Worm (Caenorhabditis elegans) whole organism, late embryonic: Measurements from ENCODE around the gene sel-2.

Source experiments
- C08G9.2 ChIP-seq: sonication (generic microtip); optimal IDR thresholded peaks from 2 replicates; lab custom pipeline; 2016; ENCODE audit warnings: mild to moderate bottlenecking, missing genetic modification characterization, moderate library complexity, missing compliant biosample characterization
- C38D4.7 ChIP-seq: fragments of 200-800 bp; sonication (Bioruptor generic); optimal IDR thresholded peaks from 2 replicates; lab custom pipeline; 2018; ENCODE audit warnings: mild to moderate bottlenecking, missing genetic modification characterization, moderate library complexity, missing compliant biosample characterization
- F13H6.1 ChIP-seq: sonication (generic microtip); optimal IDR thresholded peaks from 2 replicates; lab custom pipeline; 2016; ENCODE audit warnings: missing genetic modification characterization, missing compliant biosample characterization
- K02D7.2 ChIP-seq: sonication (generic microtip); optimal IDR thresholded peaks from 2 replicates; lab custom pipeline; 2017; ENCODE audit warnings: mild to moderate bottlenecking, missing genetic modification characterization, missing compliant biosample characterization
- K09A11.1 ChIP-seq: sonication (generic microtip); optimal IDR thresholded peaks from 2 replicates; lab custom pipeline; 2017; ENCODE audit warnings: antibody characterized with exemption, mild to moderate bottlenecking, missing genetic modification characterization, missing compliant biosample characterization; ENCODE audit not compliant: insufficient read depth
- Y22D7AL.16 ChIP-seq: sonication (generic microtip); optimal IDR thresholded peaks from 2 replicates; lab custom pipeline; 2016; ENCODE audit warnings: missing genetic modification characterization, missing compliant biosample characterization
- ahr-1 ChIP-seq: sonication (generic microtip); optimal IDR thresholded peaks from 2 replicates; lab custom pipeline; 2016; ENCODE audit warnings: missing genetic modification characterization, missing compliant biosample characterization
- ama-1 ChIP-seq: fragments of 150-350 bp; optimal IDR thresholded peaks from 2 replicates; lab custom pipeline; 2014
- ceh-14 ChIP-seq: sonication (generic microtip); optimal IDR thresholded peaks from 2 replicates; lab custom pipeline; 2016; ENCODE audit warnings: missing genotype, missing genetic modification characterization, missing compliant biosample characterization
- ceh-18 ChIP-seq: sonication (generic microtip); optimal IDR thresholded peaks from 2 replicates; lab custom pipeline; 2016; ENCODE audit warnings: missing genetic modification characterization, missing compliant biosample characterization
- ceh-30 ChIP-seq: fragments of 150-350 bp; optimal IDR thresholded peaks from 2 replicates; lab custom pipeline; 2014; ENCODE audit warnings: missing biosample characterization, missing genetic modification characterization
- ceh-31 ChIP-seq: sonication (generic microtip); optimal IDR thresholded peaks from 2 replicates; lab custom pipeline; 2016; ENCODE audit warnings: missing genetic modification characterization, missing compliant biosample characterization
- ceh-34 ChIP-seq: sonication (generic microtip); optimal IDR thresholded peaks from 2 replicates; lab custom pipeline; 2016; ENCODE audit warnings: mild to moderate bottlenecking, missing genetic modification characterization, missing compliant biosample characterization
- ceh-45 ChIP-seq: fragments of 200-800 bp; sonication (Bioruptor generic); IDR thresholded peaks from 2 replicates; pipeline ENCODE4 v1.3.6; 2022; ENCODE audit warnings: missing genetic modification reagents, missing genetic modification characterization, missing compliant biosample characterization
- ceh-48 ChIP-seq: sonication (generic microtip); optimal IDR thresholded peaks from 2 replicates; lab custom pipeline; 2016; ENCODE audit warnings: missing genetic modification characterization, inconsistent platforms, missing compliant biosample characterization
- che-1 ChIP-seq: sonication (generic microtip); optimal IDR thresholded peaks from 2 replicates; lab custom pipeline; 2016; ENCODE audit warnings: mild to moderate bottlenecking, missing genetic modification characterization, missing compliant biosample characterization
- dmd-4 ChIP-seq: sonication (generic microtip); optimal IDR thresholded peaks from 2 replicates; lab custom pipeline; 2016; ENCODE audit warnings: borderline replicate concordance, missing genetic modification characterization, missing compliant biosample characterization
- elt-2 ChIP-seq: sonication (generic microtip); optimal IDR thresholded peaks from 2 replicates; lab custom pipeline; 2016; ENCODE audit warnings: missing genetic modification reagents, missing genetic modification characterization, missing compliant biosample characterization
- elt-4 ChIP-seq: sonication (generic microtip); optimal IDR thresholded peaks from 2 replicates; lab custom pipeline; 2016; ENCODE audit warnings: missing genetic modification characterization, missing compliant biosample characterization
- ets-4 ChIP-seq: sonication (generic microtip); optimal IDR thresholded peaks from 2 replicates; lab custom pipeline; 2016; ENCODE audit warnings: missing genetic modification characterization, missing compliant biosample characterization
- fkh-10 ChIP-seq: fragments of 150-350 bp; optimal IDR thresholded peaks from 2 replicates; lab custom pipeline; 2014; ENCODE audit warnings: missing biosample characterization, missing genetic modification reagents, missing genetic modification characterization
- fkh-6 ChIP-seq: sonication (generic microtip); optimal IDR thresholded peaks from 2 replicates; lab custom pipeline; 2016; ENCODE audit warnings: missing genetic modification characterization, missing compliant biosample characterization
- hlh-13 ChIP-seq: fragments of 200-800 bp; sonication (Bioruptor generic); optimal IDR thresholded peaks from 2 replicates; lab custom pipeline; 2018; ENCODE audit warnings: mild to moderate bottlenecking, missing genetic modification characterization, missing compliant biosample characterization
- hlh-30 ChIP-seq: sonication (generic microtip); optimal IDR thresholded peaks from 2 replicates; lab custom pipeline; 2017; ENCODE audit warnings: antibody characterized with exemption, missing genetic modification characterization, missing compliant biosample characterization; ENCODE audit not compliant: insufficient read depth
- hlh-6 ChIP-seq: sonication (generic microtip); optimal IDR thresholded peaks from 2 replicates; lab custom pipeline; 2016; ENCODE audit warnings: missing genotype, missing genetic modification characterization, missing compliant biosample characterization
- hlh-8 ChIP-seq: sonication (generic microtip); optimal IDR thresholded peaks from 2 replicates; lab custom pipeline; 2016; ENCODE audit warnings: missing genotype, missing genetic modification characterization, missing compliant biosample characterization
- lim-6 ChIP-seq: sonication (generic microtip); optimal IDR thresholded peaks from 2 replicates; lab custom pipeline; 2016; ENCODE audit warnings: missing genetic modification characterization, missing compliant biosample characterization
- lin-11 ChIP-seq: fragments of 200-800 bp; sonication (Bioruptor generic); optimal IDR thresholded peaks from 2 replicates; lab custom pipeline; 2018; ENCODE audit warnings: mild to moderate bottlenecking, missing genetic modification characterization, missing compliant biosample characterization
- mec-3 ChIP-seq: sonication (generic microtip); optimal IDR thresholded peaks from 2 replicates; lab custom pipeline; 2016; ENCODE audit warnings: borderline replicate concordance, missing genetic modification characterization, missing compliant biosample characterization
- nfya-1 ChIP-seq: sonication (generic microtip); optimal IDR thresholded peaks from 2 replicates; lab custom pipeline; 2017; ENCODE audit warnings: missing genetic modification characterization, mild to moderate bottlenecking, missing compliant biosample characterization, antibody characterized with exemption, moderate library complexity
- nhr-11 ChIP-seq: fragments of 150-350 bp; optimal IDR thresholded peaks from 2 replicates; lab custom pipeline; 2014; ENCODE audit warnings: missing biosample characterization, missing genetic modification characterization
- odd-2 ChIP-seq: sonication (generic microtip); optimal IDR thresholded peaks from 2 replicates; lab custom pipeline; 2017; ENCODE audit warnings: antibody characterized with exemption, mild to moderate bottlenecking, missing genetic modification characterization, missing compliant biosample characterization
- pag-3 ChIP-seq: sonication (generic microtip); optimal IDR thresholded peaks from 2 replicates; lab custom pipeline; 2016; ENCODE audit warnings: missing compliant biosample characterization, missing genetic modification characterization, borderline replicate concordance
- pat-9 ChIP-seq: fragments of 200-800 bp; sonication (Bioruptor generic); optimal IDR thresholded peaks from 2 replicates; lab custom pipeline; 2018; ENCODE audit warnings: mild to moderate bottlenecking, missing genetic modification characterization, moderate library complexity, missing compliant biosample characterization
- pax-1 ChIP-seq: fragments of 150-350 bp; optimal IDR thresholded peaks from 2 replicates; lab custom pipeline; 2014; ENCODE audit warnings: missing biosample characterization, missing genetic modification characterization
- pqm-1 ChIP-seq: sonication (generic microtip); optimal IDR thresholded peaks from 2 replicates; lab custom pipeline; 2016; ENCODE audit warnings: missing genetic modification characterization, missing compliant biosample characterization
- sox-2 ChIP-seq: fragments of 200-800 bp; sonication (Bioruptor generic); IDR thresholded peaks from 2 replicates; pipeline ENCODE4 v1.3.6; 2022; ENCODE audit warnings: missing genetic modification reagents, missing genetic modification characterization, missing compliant biosample characterization
- sox-4 ChIP-seq: sonication (generic microtip); optimal IDR thresholded peaks from 2 replicates; lab custom pipeline; 2017; ENCODE audit warnings: mild to moderate bottlenecking, missing genetic modification characterization, inconsistent platforms, missing compliant biosample characterization
- tbx-2 ChIP-seq: sonication (generic microtip); optimal IDR thresholded peaks from 2 replicates; lab custom pipeline; 2016; ENCODE audit warnings: missing genetic modification characterization, missing compliant biosample characterization
- tbx-7 ChIP-seq: sonication (generic microtip); optimal IDR thresholded peaks from 2 replicates; lab custom pipeline; 2016; ENCODE audit warnings: missing genotype, missing genetic modification characterization, missing compliant biosample characterization
- unc-3 ChIP-seq, 2 experiments: fragments of 200-800 bp in 1 of 2; sonication (Bioruptor generic) in 1 of 2; sonication (generic microtip) in 1 of 2; conservative IDR thresholded peaks in 1 of 2; optimal IDR thresholded peaks in 1 of 2; 2 replicates each; pipeline versions ENCODE4 v1.3.6 to Lab custom; 2016 to 2022; ENCODE audit warnings: missing compliant biosample characterization in 2 of 2, missing genetic modification characterization in 2 of 2, missing genetic modification reagents in 1 of 2
- unc-42 ChIP-seq: sonication (generic microtip); optimal IDR thresholded peaks from 2 replicates; lab custom pipeline; 2016; ENCODE audit warnings: missing genotype, missing genetic modification characterization, missing compliant biosample characterization
- unc-55 ChIP-seq: sonication (generic microtip); optimal IDR thresholded peaks from 2 replicates; lab custom pipeline; 2017; ENCODE audit warnings: missing biosample characterization, missing genetic modification reagents, missing genetic modification characterization
- unc-86 ChIP-seq: sonication (generic microtip); optimal IDR thresholded peaks from 2 replicates; lab custom pipeline; 2016; ENCODE audit warnings: missing genetic modification characterization, missing compliant biosample characterization
- zip-5 ChIP-seq: sonication (generic microtip); optimal IDR thresholded peaks from 2 replicates; lab custom pipeline; 2016; ENCODE audit warnings: missing genetic modification characterization, missing compliant biosample characterization

The sel-2 gene

ce11 chrIII:4561286-4561685 is 50.9 kb downstream of the sel-2 start:
- TF ChIP-seq elt-2 (peak; percentile 10), mec-3 (tag; lab: Kevin White, UChicago) (no peak), sox-4 (no peak)

ce11 chrIII:4560393-4560890 is 51.7 kb downstream of the sel-2 start:
- TF ChIP-seq elt-2 (no peak), ceh-31 (tag; lab: Kevin White, UChicago) (peak; percentile 66), C08G9.2 (tag; lab: Kevin White, UChicago) (no peak), pqm-1 (tag; lab: Kevin White, UChicago) (no peak), unc-55 (GFP tag; lab: Kevin White, UChicago) (peak; percentile 67), dmd-4 (tag; lab: Kevin White, UChicago) (no peak), lin-11 (tag; lab: Kevin White, UChicago) (no peak), nfya-1 (peak; percentile 81), unc-86 (tag; lab: Kevin White, UChicago) (no peak), hlh-30 (tag; lab: Kevin White, UChicago) (peak; percentile 26), ceh-45 (no peak), ahr-1 (no peak), pax-1 (tag; lab: Kevin White, UChicago) (peak; percentile 23), hlh-6 (tag; lab: Kevin White, UChicago) (no peak), che-1 (tag; lab: Kevin White, UChicago) (no peak), hlh-13 (GFP tag; lab: Kevin White, UChicago) (no peak), F13H6.1 (peak; percentile 41), elt-4 (no peak), unc-3 (GFP tag; conservative IDR thresholded peaks at IDR 0.05; lab: Robert Waterston, UW) (no peak), unc-3 (tag; optimal IDR thresholded peaks at IDR 0.05; lab: Kevin White, UChicago) (no peak), sox-4 (no peak), zip-5 (tag; lab: Kevin White, UChicago) (no peak), tbx-7 (tag; lab: Kevin White, UChicago) (no peak), ceh-34 (tag; lab: Kevin White, UChicago) (peak; percentile 64), C38D4.7 (GFP tag; lab: Kevin White, UChicago) (no peak), fkh-10 (no peak), ama-1 (lab: Kevin White, UChicago) (peak; percentile 52), Y22D7AL.16 (tag; lab: Kevin White, UChicago) (no peak), ceh-48 (tag; lab: Kevin White, UChicago) (no peak), lim-6 (tag; lab: Kevin White, UChicago) (no peak), nhr-11 (no peak), tbx-2 (tag; lab: Kevin White, UChicago) (peak; percentile 48), K09A11.1 (no peak), odd-2 (tag; lab: Kevin White, UChicago) (no peak), hlh-8 (tag; lab: Kevin White, UChicago) (no peak), fkh-6 (no peak), unc-42 (peak; percentile 7), ceh-30 (tag; lab: Kevin White, UChicago) (no peak), pag-3 (tag; lab: Kevin White, UChicago) (no peak), ceh-18 (tag; lab: Kevin White, UChicago) (no peak), ceh-14 (tag; lab: Kevin White, UChicago) (no peak), ets-4 (tag; lab: Kevin White, UChicago) (peak; percentile 26), sox-2 (GFP tag; lab: Robert Waterston, UW) (no peak), pat-9 (tag; lab: Kevin White, UChicago) (no peak), K02D7.2 (tag; lab: Kevin White, UChicago) (no peak)
